Fruit fly (Drosophila melanogaster) whole organism, embryonic: ENCODE data around the gene CG10761.

Experiments used
- CG14667 ChIP-seq: fragments of 200-800 bp; sonication (Bioruptor generic); IDR thresholded peaks from 2 replicates; pipeline ENCODE4 v1.3.6; 2022; ENCODE audit warnings: missing biosample characterization, missing genetic modification characterization
- Pdp1 ChIP-seq, 2 experiments: fragments of 200-800 bp; sonication (Bioruptor generic); optimal IDR thresholded peaks; 3 replicates each; lab custom pipeline; 2016; ENCODE audit warnings: missing biosample characterization in 2 of 2, missing genetic modification characterization in 2 of 2, mild to moderate bottlenecking in 1 of 2, moderate library complexity in 1 of 2
- eyg ChIP-seq: fragments of 200-800 bp; sonication (Bioruptor generic); optimal IDR thresholded peaks from 3 replicates; lab custom pipeline; 2016; ENCODE audit warnings: missing biosample characterization, missing genetic modification characterization

DNA sequence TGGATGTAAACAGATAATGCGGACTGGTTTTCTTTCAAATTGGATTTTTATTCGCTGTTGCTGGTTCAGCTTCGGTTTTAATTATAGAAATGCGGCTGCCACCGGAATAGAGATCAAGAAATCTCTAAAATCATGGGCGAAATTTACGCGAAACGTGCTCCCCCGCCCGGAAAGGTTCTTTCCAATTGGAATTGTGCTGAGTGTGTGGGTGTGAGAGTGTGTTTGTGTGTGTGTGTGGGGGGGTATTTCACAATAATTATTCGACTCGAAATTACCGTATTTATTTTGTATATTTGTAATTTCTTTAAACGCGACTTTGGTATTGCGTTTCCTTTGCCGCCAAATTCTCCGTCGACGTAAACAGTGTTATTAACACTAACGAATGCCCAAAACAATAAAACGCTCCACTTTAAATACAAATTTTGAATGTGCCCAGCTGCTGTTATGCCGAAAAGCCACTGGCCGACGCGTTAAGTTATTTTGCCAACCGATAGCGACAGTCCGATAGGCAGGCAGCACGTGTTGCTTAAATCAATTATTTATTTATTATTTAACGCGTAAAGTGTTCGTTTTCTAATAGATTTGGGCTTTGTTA lies 46.8 kb downstream of the CG10761 start, which contains the start of gene Gclc:
- no peak for TF ChIP-seq CG14667 (GFP tag; lab: Robert Waterston, UW)
- no peak for TF ChIP-seq Pdp1 (GFP tag; optimal IDR thresholded peaks at IDR 0.05; lab: Kevin White, UChicago)
- TF ChIP-seq eyg (GFP tag; lab: Kevin White, UChicago): no peak
